Worm (Caenorhabditis elegans) whole organism, L1 larva: ENCODE results near the gene txdc-12.2.
"Not testable (repeated sequence)": the region's sequence is repeated elsewhere in the genome, so short reads cannot be mapped to it uniquely, and the experiment has no call there.

Experiments used
- aly-2 ChIP-seq: fragments of 150-350 bp; optimal IDR thresholded peaks from 2 replicates; lab custom pipeline; 2014; ENCODE audit warnings: missing biosample characterization, missing genetic modification characterization
- blmp-1 ChIP-seq: fragments of 150-350 bp; optimal IDR thresholded peaks from 2 replicates; lab custom pipeline; 2014; ENCODE audit warnings: missing biosample characterization, missing genetic modification characterization
- ceh-8 ChIP-seq: fragments of 200-800 bp; sonication (Bioruptor generic); optimal IDR thresholded peaks from 2 replicates; lab custom pipeline; 2018; ENCODE audit warnings: mild to moderate bottlenecking, missing genetic modification characterization, moderate library complexity, missing compliant biosample characterization
- ceh-88 ChIP-seq: fragments of 200-800 bp; sonication (Bioruptor generic); IDR thresholded peaks from 2 replicates; pipeline ENCODE4 v1.3.6; 2022; ENCODE audit warnings: missing genetic modification characterization, missing compliant biosample characterization
- ces-1 ChIP-seq: fragments of 150-350 bp; optimal IDR thresholded peaks from 2 replicates; lab custom pipeline; 2014; ENCODE audit warnings: missing biosample characterization, missing genetic modification reagents, missing genetic modification characterization
- efl-1 ChIP-seq, 4 experiments: fragments of 150-350 bp; optimal IDR thresholded peaks in 3 of 4; peaks in 1 of 4; 1 replicate in 1 of 4; 2 replicates in 3 of 4; lab custom pipeline; 2014; ENCODE audit warnings: missing biosample characterization in 2 of 4, missing genetic modification characterization in 2 of 4, missing genetic modification reagents in 2 of 4
- efl-3 ChIP-seq: fragments of 200-800 bp; sonication (Bioruptor generic); optimal IDR thresholded peaks from 2 replicates; lab custom pipeline; 2018; ENCODE audit warnings: mild to moderate bottlenecking, missing genetic modification characterization, missing compliant biosample characterization
- elt-2 ChIP-seq: sonication (generic microtip); optimal IDR thresholded peaks from 2 replicates; lab custom pipeline; 2016; ENCODE audit warnings: missing genetic modification characterization, mild to moderate bottlenecking, inconsistent platforms, missing compliant biosample characterization, missing genetic modification reagents
- elt-3 ChIP-seq, 6 experiments: fragments of 150-350 bp in 1 of 6; sonication (generic microtip); optimal IDR thresholded peaks; 2 replicates each; lab custom pipeline; 2017 to 2018; ENCODE audit warnings: missing biosample characterization in 6 of 6, missing genetic modification characterization in 6 of 6, inconsistent platforms in 1 of 6
- ets-5 ChIP-seq: fragments of 200-800 bp; sonication (Bioruptor generic); IDR thresholded peaks from 2 replicates; pipeline ENCODE4 v1.3.6; 2022; ENCODE audit warnings: missing genetic modification characterization, missing compliant biosample characterization
- fkh-8 ChIP-seq: sonication (generic microtip); optimal IDR thresholded peaks from 2 replicates; lab custom pipeline; 2016; ENCODE audit warnings: mild to moderate bottlenecking, missing genetic modification characterization, missing compliant biosample characterization
- fos-1 ChIP-seq: fragments of 150-350 bp; optimal IDR thresholded peaks from 2 replicates; lab custom pipeline; 2014; ENCODE audit warnings: missing biosample characterization, missing genetic modification characterization
- grh-1 ChIP-seq: fragments of 200-800 bp; sonication (Bioruptor generic); IDR thresholded peaks from 2 replicates; pipeline ENCODE4 v1.3.6; 2022; ENCODE audit warnings: missing genetic modification reagents, missing genetic modification characterization, missing compliant biosample characterization
- hlh-17 ChIP-seq: fragments of 200-800 bp; sonication (Bioruptor generic); optimal IDR thresholded peaks from 2 replicates; lab custom pipeline; 2018; ENCODE audit warnings: missing genetic modification characterization, mild to moderate bottlenecking, missing compliant biosample characterization, moderate library complexity, borderline replicate concordance
- hlh-4 ChIP-seq: sonication (generic microtip); optimal IDR thresholded peaks from 2 replicates; lab custom pipeline; 2016; ENCODE audit warnings: mild to moderate bottlenecking, missing genetic modification characterization, missing compliant biosample characterization
- isw-1 ChIP-seq: fragments of 200-800 bp; sonication (Bioruptor generic); IDR thresholded peaks from 2 replicates; pipeline ENCODE4 v1.3.6; 2022; ENCODE audit warnings: missing genetic modification characterization, missing compliant biosample characterization
- jun-1 ChIP-seq: fragments of 150-350 bp; optimal IDR thresholded peaks from 2 replicates; lab custom pipeline; 2014; ENCODE audit warnings: missing biosample characterization, missing genetic modification reagents, missing genetic modification characterization
- lin-14 ChIP-seq: fragments of 200-800 bp; sonication (Bioruptor generic); optimal IDR thresholded peaks from 2 replicates; lab custom pipeline; 2018; ENCODE audit warnings: mild to moderate bottlenecking, missing genetic modification characterization, moderate library complexity, missing compliant biosample characterization
- lin-15B ChIP-seq: fragments of 150-350 bp; sonication (generic microtip); optimal IDR thresholded peaks from 3 replicates; lab custom pipeline; 2014; ENCODE audit warnings: missing biosample characterization, missing genetic modification characterization
- mdl-1 ChIP-seq, 2 experiments: fragments of 150-350 bp; optimal IDR thresholded peaks; 2 replicates each; lab custom pipeline; 2014 to 2017; ENCODE audit warnings: missing biosample characterization in 2 of 2, missing genetic modification characterization in 2 of 2, inconsistent platforms in 1 of 2
- mef-2 ChIP-seq: fragments of 150-350 bp; optimal IDR thresholded peaks from 2 replicates; lab custom pipeline; 2014; ENCODE audit warnings: missing biosample characterization, missing genetic modification characterization
- nhr-19 ChIP-seq: fragments of 200-800 bp; sonication (Bioruptor generic); conservative IDR thresholded peaks from 2 replicates; pipeline ENCODE4 v1.3.6; 2022; ENCODE audit warnings: missing genetic modification characterization, missing compliant biosample characterization
- nhr-237 ChIP-seq: fragments of 150-350 bp; optimal IDR thresholded peaks from 2 replicates; lab custom pipeline; 2014; ENCODE audit warnings: missing biosample characterization, missing genetic modification characterization
- nhr-85 ChIP-seq: sonication (generic microtip); peaks from one replicate; lab custom pipeline; 2016; ENCODE audit warnings: missing genetic modification characterization, inconsistent platforms, missing compliant biosample characterization
- nhr-90 ChIP-seq: sonication (generic microtip); optimal IDR thresholded peaks from 2 replicates; lab custom pipeline; 2016; ENCODE audit warnings: mild to moderate bottlenecking, missing genetic modification characterization, missing compliant biosample characterization; ENCODE audit not compliant: poor library complexity
- pag-3 ChIP-seq: sonication (generic microtip); optimal IDR thresholded peaks from 2 replicates; lab custom pipeline; 2017; ENCODE audit warnings: missing genetic modification characterization, mild to moderate bottlenecking, missing compliant biosample characterization, antibody characterized with exemption, borderline replicate concordance; ENCODE audit not compliant: insufficient read depth
- rnt-1 ChIP-seq: sonication (generic microtip); optimal IDR thresholded peaks from 2 replicates; lab custom pipeline; 2016; ENCODE audit warnings: mild to moderate bottlenecking, missing genetic modification characterization, moderate library complexity, missing compliant biosample characterization
- skn-1 ChIP-seq: fragments of 150-350 bp; optimal IDR thresholded peaks from 2 replicates; lab custom pipeline; 2014; ENCODE audit warnings: missing biosample characterization, missing genetic modification characterization
- snu-23 ChIP-seq: sonication (generic microtip); optimal IDR thresholded peaks from 2 replicates; lab custom pipeline; 2016; ENCODE audit warnings: missing genetic modification characterization, missing compliant biosample characterization
- sox-4 ChIP-seq: sonication (generic microtip); optimal IDR thresholded peaks from 2 replicates; lab custom pipeline; 2016; ENCODE audit warnings: missing genetic modification characterization, missing compliant biosample characterization
- sptf-1 ChIP-seq: fragments of 150-350 bp; optimal IDR thresholded peaks from 2 replicates; lab custom pipeline; 2014; ENCODE audit warnings: missing biosample characterization, missing genetic modification characterization
- tlp-1 ChIP-seq: fragments of 150-350 bp; optimal IDR thresholded peaks from 2 replicates; lab custom pipeline; 2014; ENCODE audit warnings: missing biosample characterization, missing genetic modification characterization
- unc-62 ChIP-seq: fragments of 150-350 bp; optimal IDR thresholded peaks from 2 replicates; lab custom pipeline; 2014; ENCODE audit warnings: missing biosample characterization, missing genetic modification reagents, missing genetic modification characterization
- unc-98 ChIP-seq: fragments of 200-800 bp; sonication (Bioruptor generic); IDR thresholded peaks from 2 replicates; pipeline ENCODE4 v1.3.6; 2022; ENCODE audit warnings: missing genetic modification characterization, missing compliant biosample characterization
- vab-15 ChIP-seq: sonication (generic microtip); optimal IDR thresholded peaks from 2 replicates; lab custom pipeline; 2017; ENCODE audit warnings: missing genotype, mild to moderate bottlenecking, missing genetic modification characterization, missing compliant biosample characterization
- ztf-4 ChIP-seq: fragments of 150-350 bp; optimal IDR thresholded peaks from 2 replicates; lab custom pipeline; 2014; ENCODE audit warnings: missing biosample characterization, missing genetic modification characterization

The txdc-12.2 gene

DNA sequence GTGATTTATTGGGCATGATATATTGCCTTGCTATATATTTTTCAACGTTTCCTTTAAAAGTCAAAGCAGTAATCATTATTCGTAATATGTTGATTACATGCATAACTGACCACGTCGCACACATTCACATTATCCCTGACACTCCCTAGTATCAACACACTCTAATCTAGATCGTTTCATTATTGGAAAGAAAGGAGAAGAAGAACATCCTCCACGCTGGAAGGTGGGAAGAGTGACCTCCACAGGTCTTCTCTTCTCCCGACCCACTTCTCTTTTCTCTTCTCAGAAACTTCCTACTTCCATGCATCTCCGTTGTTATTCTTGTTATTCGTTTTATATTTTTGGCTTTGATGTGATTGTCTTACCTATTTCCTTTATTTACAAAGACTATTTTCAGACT is at the start of gene txdc-12.2 (continued):
- TF ChIP-seq fos-1 (tag; lab: Kevin White, UChicago), result no peak
- peak; percentile 73 for TF ChIP-seq nhr-85 (tag; lab: Kevin White, UChicago)
- TF ChIP-seq jun-1, result no peak
- TF ChIP-seq rnt-1 (tag; lab: Kevin White, UChicago), result peak; percentile 10
- no peak for TF ChIP-seq mdl-1 (tag; optimal IDR thresholded peaks at IDR 0.05; lab: Kevin White, UChicago)
- no peak for TF ChIP-seq tlp-1
- no peak for TF ChIP-seq aly-2 (tag; lab: Kevin White, UChicago)
- no peak for TF ChIP-seq ets-5 (GFP tag; lab: Robert Waterston, UW)
- no peak for TF ChIP-seq nhr-19 (GFP tag; lab: Robert Waterston, UW)
- no peak for TF ChIP-seq unc-62
- TF ChIP-seq ceh-8 (GFP tag; lab: Kevin White, UChicago), result no peak
- TF ChIP-seq mef-2 (tag; lab: Kevin White, UChicago), result no peak
- peak; percentile 69 for TF ChIP-seq lin-14 (GFP tag; lab: Kevin White, UChicago)
- no peak for TF ChIP-seq vab-15 (tag; lab: Kevin White, UChicago)
- TF ChIP-seq efl-1 (optimal IDR thresholded peaks at IDR 0.05; lab: Kevin White, UChicago), result no peak
- TF ChIP-seq efl-1 (GFP tag; optimal IDR thresholded peaks at IDR 0.05 in 1 of 2; lab: Kevin White, UChicago), result no peak
- TF ChIP-seq snu-23 (GFP tag; lab: Kevin White, UChicago), result peak; percentile 45
- no peak for TF ChIP-seq fkh-8
- TF ChIP-seq grh-1 (GFP tag; lab: Robert Waterston, UW), result no peak
- no peak for TF ChIP-seq sox-4 (tag; lab: Kevin White, UChicago)
- TF ChIP-seq isw-1 (GFP tag; lab: Robert Waterston, UW), result no peak

DNA sequence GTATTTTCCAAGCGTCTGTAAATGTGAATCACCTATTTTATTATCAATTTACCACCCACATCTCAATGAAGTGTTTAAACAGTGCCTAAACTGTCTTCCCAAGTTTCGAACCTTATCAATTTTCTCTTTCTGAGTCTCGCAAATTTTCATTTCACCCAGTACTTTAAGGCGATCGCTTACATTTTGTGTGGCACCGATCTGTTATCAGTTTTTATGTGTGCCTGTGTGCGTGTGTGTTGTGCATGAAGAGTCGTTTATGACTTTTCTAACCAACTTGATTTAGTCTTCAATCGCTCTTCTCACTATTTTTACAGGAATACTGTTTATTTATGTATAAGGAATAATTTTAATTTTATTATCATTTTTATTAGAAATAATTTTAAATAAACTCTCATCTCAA is 48.8 kb upstream of the txdc-12.2 start:
- TF ChIP-seq elt-2, result peak; percentile 17

DNA sequence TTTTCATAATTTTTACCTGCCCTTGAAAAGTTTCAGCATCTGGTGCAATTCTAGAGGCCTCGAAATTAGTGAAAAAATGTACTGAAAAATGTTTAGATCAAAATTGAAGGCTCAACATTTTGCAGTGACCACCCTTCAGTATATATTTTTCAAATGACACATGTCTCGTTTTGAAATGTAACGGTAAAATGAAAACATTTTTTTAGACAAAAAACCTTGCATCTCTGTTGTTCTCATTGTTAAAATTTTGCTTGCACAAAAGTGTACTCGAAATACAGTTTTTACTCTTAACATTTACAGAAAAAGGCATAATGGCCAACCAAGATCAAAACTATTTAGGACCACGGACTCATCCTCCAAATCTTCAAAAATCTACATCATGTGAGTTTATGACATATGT is 47.9 kb upstream of the txdc-12.2 start, which contains the start of gene Y102A11A.2:
Gene Y102A11A.2, plus strand, starts transcription at position 301 of the 400 bp plus-strand sequence.
- not testable (repeated sequence) for TF ChIP-seq ztf-4; hlh-4; nhr-90 (tag; lab: Kevin White, UChicago)

DNA sequence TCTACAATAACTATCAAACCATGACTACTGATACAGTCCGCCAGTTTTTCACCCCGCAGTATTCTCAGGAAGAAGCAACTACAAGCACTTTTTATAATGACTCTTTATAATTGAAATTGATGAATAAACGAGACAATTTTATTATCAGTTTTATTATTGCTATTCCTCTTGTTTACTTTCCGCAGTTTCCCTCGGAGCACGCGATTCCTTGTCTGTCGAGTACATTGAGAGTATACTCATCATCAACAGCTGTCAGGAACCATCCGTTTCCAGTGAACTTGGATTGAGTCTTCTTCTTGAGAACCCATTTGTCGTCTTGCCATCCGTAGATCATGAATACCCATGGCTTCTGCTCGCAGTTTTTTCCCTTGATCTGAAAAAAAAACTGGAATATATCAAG is 43.4 kb upstream of the txdc-12.2 start:
- TF ChIP-seq sptf-1, result no peak
- no peak for TF ChIP-seq skn-1 (tag; lab: Kevin White, UChicago)

- TF ChIP-seq efl-3 (GFP tag; lab: Kevin White, UChicago) (no peak), hlh-17 (GFP tag; lab: Kevin White, UChicago) (no peak), rnt-1 (tag; lab: Kevin White, UChicago) (no peak), ces-1 (no peak), blmp-1 (tag; lab: Kevin White, UChicago) (peak; percentile 96), nhr-85 (tag; lab: Kevin White, UChicago) (peak; percentile 7), pag-3 (no peak), unc-98 (no peak), ceh-88 (GFP tag; lab: Robert Waterston, UW) (no peak), elt-3 (tag; optimal IDR thresholded peaks at IDR 0.05; lab: Kevin White, UChicago) (peak in 1 of 6 experiments; percentile 17), lin-15B (no peak), nhr-237 (tag; lab: Kevin White, UChicago) (no peak)
- TF ChIP-seq, all 84 proteins: peak for 3
Measured at ce11 chrX:2031414-2031813, 42.8 kb upstream of the txdc-12.2 start, which contains the start of gene Y102A11A.5. Y102A11A.5 (minus strand) TSS chrX:2031588.
